Fruit fly (Drosophila melanogaster) whole organism, embryonic: ENCODE results near the gene CG44362.

Experiments used
- Atf-2 ChIP-seq: fragments of 200-800 bp; sonication (Bioruptor generic); optimal IDR thresholded peaks from 2 replicates; lab custom pipeline; 2016; ENCODE audit warnings: missing biosample characterization, missing genetic modification characterization
- Atf3 ChIP-seq: fragments of 200-800 bp; sonication (Bioruptor generic); optimal IDR thresholded peaks from 3 replicates; lab custom pipeline; 2016; ENCODE audit warnings: missing biosample characterization, missing genetic modification characterization
- CG10147 ChIP-seq: fragments of 200-800 bp; sonication (Bioruptor generic); optimal IDR thresholded peaks from 2 replicates; lab custom pipeline; 2019; ENCODE audit warnings: missing biosample characterization, mild to moderate bottlenecking, missing genetic modification characterization, moderate library complexity
- CG10462 ChIP-seq: fragments of 200-800 bp; sonication (Bioruptor generic); optimal IDR thresholded peaks from 2 replicates; lab custom pipeline; 2016; ENCODE audit warnings: missing biosample characterization, missing genetic modification characterization
- CG10543 ChIP-seq: fragments of 200-800 bp; sonication (Bioruptor generic); optimal IDR thresholded peaks from 3 replicates; lab custom pipeline; 2017; ENCODE audit warnings: missing biosample characterization, mild to moderate bottlenecking, missing genetic modification characterization, moderate library complexity
- CG10654 ChIP-seq: fragments of 200-800 bp; sonication (Bioruptor generic); optimal IDR thresholded peaks from 2 replicates; lab custom pipeline; 2016; ENCODE audit warnings: missing biosample characterization, missing genetic modification characterization
- CG13123 ChIP-seq: fragments of 200-800 bp; sonication (Bioruptor generic); optimal IDR thresholded peaks from 2 replicates; lab custom pipeline; 2016; ENCODE audit warnings: missing biosample characterization, missing genetic modification characterization
- CG13775 ChIP-seq: fragments of 200-800 bp; sonication (Bioruptor generic); optimal IDR thresholded peaks from 3 replicates; lab custom pipeline; 2017; ENCODE audit warnings: missing biosample characterization, mild to moderate bottlenecking, missing genetic modification characterization
- CG14667 ChIP-seq: fragments of 200-800 bp; sonication (Bioruptor generic); IDR thresholded peaks from 2 replicates; pipeline ENCODE4 v1.3.6; 2022; ENCODE audit warnings: missing biosample characterization, missing genetic modification characterization
- CG15011 ChIP-seq: fragments of 200-800 bp; sonication (Bioruptor generic); optimal IDR thresholded peaks from 3 replicates; lab custom pipeline; 2018; ENCODE audit warnings: missing biosample characterization, mild to moderate bottlenecking, missing genetic modification characterization
- CG16779 ChIP-seq: fragments of 200-800 bp; sonication (Bioruptor generic); IDR thresholded peaks from 2 replicates; pipeline ENCODE4 v1.3.6; 2022; ENCODE audit warnings: missing biosample characterization, missing genetic modification characterization
- CG2678 ChIP-seq: fragments of 200-800 bp; sonication (Bioruptor generic); optimal IDR thresholded peaks from 3 replicates; lab custom pipeline; 2019; ENCODE audit warnings: missing biosample characterization, mild to moderate bottlenecking, missing genetic modification characterization, moderate library complexity
- CG30020 ChIP-seq: fragments of 200-800 bp; optimal IDR thresholded peaks from 2 replicates; lab custom pipeline; 2019; ENCODE audit warnings: missing biosample characterization, mild to moderate bottlenecking, missing genetic modification characterization, moderate library complexity
- CG3163 ChIP-seq: fragments of 200-800 bp; sonication (Bioruptor generic); optimal IDR thresholded peaks from 3 replicates; lab custom pipeline; 2016; ENCODE audit warnings: missing biosample characterization, missing genetic modification characterization
- CG4707 ChIP-seq: fragments of 200-800 bp; sonication (Bioruptor generic); optimal IDR thresholded peaks from 2 replicates; lab custom pipeline; 2018; ENCODE audit warnings: missing biosample characterization, mild to moderate bottlenecking, missing genetic modification characterization, moderate library complexity
- CG4730 ChIP-seq: fragments of 200-800 bp; sonication (Bioruptor generic); IDR thresholded peaks from 2 replicates; pipeline ENCODE4 v1.3.6; 2022; ENCODE audit warnings: missing biosample characterization, missing genetic modification characterization
- CG6683 ChIP-seq: fragments of 200-800 bp; sonication (Bioruptor generic); optimal IDR thresholded peaks from 2 replicates; lab custom pipeline; 2017; ENCODE audit warnings: missing biosample characterization, mild to moderate bottlenecking, missing genetic modification characterization, missing genetic modification reagents
- CG7372 ChIP-seq: fragments of 200-800 bp; sonication (Bioruptor generic); IDR thresholded peaks from 2 replicates; pipeline ENCODE4 v1.3.6; 2022; ENCODE audit warnings: missing biosample characterization, missing genetic modification characterization
- CG7556 ChIP-seq: fragments of 200-800 bp; sonication (Bioruptor generic); optimal IDR thresholded peaks from 2 replicates; lab custom pipeline; 2017; ENCODE audit warnings: missing biosample characterization, mild to moderate bottlenecking, missing genetic modification characterization
- CG7786 ChIP-seq: fragments of 200-800 bp; sonication (Bioruptor generic); optimal IDR thresholded peaks from 2 replicates; lab custom pipeline; 2016; ENCODE audit warnings: missing biosample characterization, missing genetic modification characterization
- CG7963 ChIP-seq: fragments of 200-800 bp; sonication (Bioruptor generic); IDR thresholded peaks from 3 replicates; pipeline ENCODE4 v1.3.6; 2022; ENCODE audit warnings: missing biosample characterization, missing genetic modification characterization; ENCODE audit not compliant: partially characterized antibody
- CG8281 ChIP-seq: fragments of 200-800 bp; sonication (Bioruptor generic); optimal IDR thresholded peaks from 2 replicates; lab custom pipeline; 2018; ENCODE audit warnings: missing biosample characterization, mild to moderate bottlenecking, missing genetic modification characterization, moderate library complexity
- CG8388 ChIP-seq: fragments of 200-800 bp; sonication (Bioruptor generic); optimal IDR thresholded peaks from 2 replicates; lab custom pipeline; 2019; ENCODE audit warnings: missing biosample characterization, mild to moderate bottlenecking, missing genetic modification characterization, moderate library complexity
- CG9876 ChIP-seq: fragments of 200-800 bp; sonication (Bioruptor generic); optimal IDR thresholded peaks from 2 replicates; lab custom pipeline; 2016; ENCODE audit warnings: missing biosample characterization, missing genetic modification characterization
- CrebB ChIP-seq: fragments of 200-800 bp; sonication (Bioruptor generic); optimal IDR thresholded peaks from 3 replicates; lab custom pipeline; 2018; ENCODE audit warnings: missing biosample characterization, mild to moderate bottlenecking, missing genetic modification characterization
- Dp ChIP-seq: fragments of 200-800 bp; sonication (Bioruptor generic); optimal IDR thresholded peaks from 2 replicates; lab custom pipeline; 2018; ENCODE audit warnings: missing biosample characterization, mild to moderate bottlenecking, missing genetic modification characterization, moderate library complexity
- Dref ChIP-seq: fragments of 200-800 bp; sonication (Bioruptor generic); IDR thresholded peaks from 2 replicates; pipeline ENCODE4 v1.3.6; 2022; ENCODE audit warnings: missing biosample characterization, missing genetic modification characterization
- Fer2 ChIP-seq: fragments of 200-800 bp; sonication (Bioruptor generic); optimal IDR thresholded peaks from 2 replicates; lab custom pipeline; 2018; ENCODE audit warnings: missing biosample characterization, mild to moderate bottlenecking, missing genetic modification characterization, moderate library complexity
- Jarid2 ChIP-seq: fragments of 200-800 bp; sonication (Bioruptor generic); optimal IDR thresholded peaks from 3 replicates; lab custom pipeline; 2017; ENCODE audit warnings: mild to moderate bottlenecking, missing biosample characterization, missing genetic modification reagents, missing genetic modification characterization
- Myb ChIP-seq: fragments of 200-800 bp; sonication (Bioruptor generic); optimal IDR thresholded peaks from 2 replicates; lab custom pipeline; 2016; ENCODE audit warnings: missing biosample characterization, missing genetic modification characterization
- Nf-YB ChIP-seq: fragments of 200-800 bp; sonication (Bioruptor generic); optimal IDR thresholded peaks from 3 replicates; lab custom pipeline; 2019; ENCODE audit warnings: missing biosample characterization, mild to moderate bottlenecking, missing genetic modification characterization, moderate library complexity
- Oli ChIP-seq: fragments of 200-800 bp; sonication (Bioruptor generic); optimal IDR thresholded peaks from 2 replicates; lab custom pipeline; 2018; ENCODE audit warnings: missing biosample characterization, mild to moderate bottlenecking, missing genetic modification characterization, moderate library complexity
- ac ChIP-seq: fragments of 200-800 bp; sonication (Bioruptor generic); optimal IDR thresholded peaks from 3 replicates; lab custom pipeline; 2017; ENCODE audit warnings: missing biosample characterization, mild to moderate bottlenecking, missing genetic modification characterization
- chinmo ChIP-seq: fragments of 200-800 bp; sonication (Bioruptor generic); IDR thresholded peaks from 4 replicates; pipeline ENCODE4 v1.3.6; 2022; ENCODE audit warnings: missing biosample characterization, missing genetic modification characterization; ENCODE audit not compliant: partially characterized antibody
- corto ChIP-seq: fragments of 200-800 bp; sonication (Bioruptor generic); optimal IDR thresholded peaks from 2 replicates; lab custom pipeline; 2016; ENCODE audit warnings: missing biosample characterization, mild to moderate bottlenecking, missing genetic modification characterization, moderate library complexity
- dan ChIP-seq: fragments of 200-800 bp; sonication (Bioruptor generic); IDR thresholded peaks from 2 replicates; pipeline ENCODE4 v1.3.6; 2022; ENCODE audit warnings: missing biosample characterization, missing genetic modification characterization
- esg ChIP-seq: fragments of 200-800 bp; sonication (Bioruptor generic); conservative IDR thresholded peaks from 2 replicates; pipeline ENCODE4 v1.3.6; 2022; ENCODE audit warnings: missing biosample characterization, missing genetic modification characterization
- eve ChIP-seq, 2 experiments: fragments of >200 bp; optimal IDR thresholded peaks; 2 replicates each; lab custom pipeline; 2017; ENCODE audit warnings: missing biosample characterization in 2 of 2, missing genetic modification characterization in 2 of 2
- ewg ChIP-seq: fragments of 200-800 bp; sonication (Bioruptor generic); optimal IDR thresholded peaks from 3 replicates; lab custom pipeline; 2017; ENCODE audit warnings: mild to moderate bottlenecking, missing biosample characterization, missing genetic modification reagents, missing genetic modification characterization
- hbn ChIP-seq: fragments of 200-800 bp; sonication (Bioruptor generic); IDR thresholded peaks from 2 replicates; pipeline ENCODE4 v1.3.6; 2022; ENCODE audit warnings: missing biosample characterization, missing genetic modification characterization; ENCODE audit not compliant: partially characterized antibody
- kah ChIP-seq: fragments of 200-800 bp; sonication (Bioruptor generic); optimal IDR thresholded peaks from 2 replicates; lab custom pipeline; 2018; ENCODE audit warnings: missing biosample characterization, mild to moderate bottlenecking, missing genetic modification characterization
- kay ChIP-seq: fragments of 200-800 bp; sonication (Bioruptor generic); optimal IDR thresholded peaks from 2 replicates; lab custom pipeline; 2016; ENCODE audit warnings: missing biosample characterization, missing genetic modification characterization
- mam ChIP-seq: fragments of 200-800 bp; sonication (Bioruptor generic); optimal IDR thresholded peaks from 3 replicates; lab custom pipeline; 2016; ENCODE audit warnings: missing biosample characterization, missing genetic modification characterization
- oc ChIP-seq: fragments of 200-800 bp; sonication (Bioruptor generic); optimal IDR thresholded peaks from 2 replicates; lab custom pipeline; 2018; ENCODE audit warnings: missing biosample characterization, mild to moderate bottlenecking, missing genetic modification characterization, moderate library complexity
- org-1 ChIP-seq: fragments of 200-800 bp; sonication (Bioruptor generic); optimal IDR thresholded peaks from 2 replicates; lab custom pipeline; 2017; ENCODE audit warnings: missing biosample characterization, missing genetic modification characterization
- schlank ChIP-seq: fragments of 200-800 bp; sonication (Bioruptor generic); optimal IDR thresholded peaks from 2 replicates; lab custom pipeline; 2018; ENCODE audit warnings: missing biosample characterization, mild to moderate bottlenecking, missing genetic modification characterization
- scrt ChIP-seq: fragments of 200-800 bp; sonication (Bioruptor generic); optimal IDR thresholded peaks from 2 replicates; lab custom pipeline; 2018; ENCODE audit warnings: missing biosample characterization, mild to moderate bottlenecking, missing genetic modification characterization, moderate library complexity
- tin ChIP-seq: fragments of 200-800 bp; sonication (Bioruptor generic); optimal IDR thresholded peaks from 3 replicates; lab custom pipeline; 2016; ENCODE audit warnings: missing biosample characterization, missing genetic modification characterization

CG44362 gene

dm6 chr3L:11417273-11418040 lies 20.1 kb downstream of the CG44362 start (continued):
- TF ChIP-seq CG10147 (GFP tag; lab: Kevin White, UChicago) (peak; percentile 85), esg (GFP tag; lab: Robert Waterston, UW) (peak; percentile 89), CG8388 (GFP tag; lab: Kevin White, UChicago) (peak; percentile 91), CG7372 (GFP tag; lab: Robert Waterston, UW) (peak; percentile 82), CG8281 (tag; lab: Kevin White, UChicago) (no peak), Myb (no peak), org-1 (peak; percentile 55), Jarid2 (peak; percentile 67), Nf-YB (peak; percentile 71), CG13123 (peak; percentile 1), Atf-2 (GFP tag; lab: Kevin White, UChicago) (peak; percentile 29), mam (GFP tag; lab: Kevin White, UChicago) (peak; percentile 51), tin (GFP tag; lab: Kevin White, UChicago) (peak; percentile 83), dan (GFP tag; lab: Robert Waterston, UW) (no peak; the same call in 1 of the 2 replicates), CG6683 (peak; percentile 77), CG13775 (GFP tag; lab: Kevin White, UChicago) (peak; percentile 75), Fer2 (tag; lab: Kevin White, UChicago) (peak; percentile 62), schlank (tag; lab: Kevin White, UChicago) (no peak), ac (GFP tag; lab: Kevin White, UChicago) (peak; percentile 43), corto (no peak), CG10543 (GFP tag; lab: Kevin White, UChicago) (peak; percentile 90), CG7963 (peak; percentile 60; the same call in 2 of the 3 replicates), scrt (peak; percentile 68), Atf3 (GFP tag; lab: Kevin White, UChicago) (peak; percentile 49), chinmo (peak; percentile 48; the same call in 1 of the 4 replicates), CG16779 (GFP tag; lab: Robert Waterston, UW) (no peak), CG15011 (peak; percentile 53), CG2678 (tag; lab: Kevin White, UChicago) (peak; percentile 95), CG10654 (GFP tag; lab: Kevin White, UChicago) (peak; percentile 85), CG9876 (peak; percentile 16), CG7786 (GFP tag; lab: Kevin White, UChicago) (peak; percentile 49), CG3163 (no peak), Dref (GFP tag; lab: Robert Waterston, UW) (no peak), ewg (GFP tag; lab: Kevin White, UChicago) (peak; percentile 62), CG14667 (GFP tag; lab: Robert Waterston, UW) (peak; percentile 84), CG10462 (peak; percentile 44), Dp (no peak), kay (peak; percentile 46), Oli (tag; lab: Kevin White, UChicago) (peak; percentile 86), kah (GFP tag; lab: Kevin White, UChicago) (peak; percentile 75), oc (tag; lab: Kevin White, UChicago) (peak; percentile 83), hbn (no peak), CG4730 (GFP tag; lab: Robert Waterston, UW) (peak; percentile 80), eve (GFP tag; optimal IDR thresholded peaks at IDR 0.05; lab: Kevin White, UChicago) (peak in 1 of 2 experiments; percentile 74), CG7556 (GFP tag; lab: Kevin White, UChicago) (peak; percentile 91), CG30020 (tag; lab: Kevin White, UChicago) (peak; percentile 58), CrebB (no peak), CG4707 (GFP tag; lab: Kevin White, UChicago) (peak; percentile 94)
